Fruit fly (Drosophila melanogaster) whole organism, embryonic: ENCODE measurements around the gene CG5246.
A peak's percentile ranks its signal among the peaks of the same experiment; 100 is the strongest.

ENCODE experiments used
- Aef1 ChIP-seq: fragments of 200-800 bp; sonication (Bioruptor generic); IDR thresholded peaks from 3 replicates; pipeline ENCODE4 v1.3.6; 2022; ENCODE audit warnings: missing biosample characterization, missing genetic modification characterization
- Blimp-1 ChIP-seq: fragments of 200-800 bp; sonication (Bioruptor generic); optimal IDR thresholded peaks from 3 replicates; lab custom pipeline; 2018; ENCODE audit warnings: missing biosample characterization, missing genetic modification characterization, mild to moderate bottlenecking, moderate library complexity, missing genetic modification reagents
- BtbVII ChIP-seq: fragments of 200-800 bp; sonication (Bioruptor generic); optimal IDR thresholded peaks from 3 replicates; lab custom pipeline; 2017; ENCODE audit warnings: missing biosample characterization, mild to moderate bottlenecking, missing genetic modification characterization
- CG10321 ChIP-seq: fragments of 200-800 bp; sonication (Bioruptor generic); IDR thresholded peaks from 2 replicates; pipeline ENCODE4 v1.3.6; 2022; ENCODE audit warnings: missing biosample characterization, missing genetic modification characterization
- CG12219 ChIP-seq: fragments of 200-800 bp; sonication (Bioruptor generic); optimal IDR thresholded peaks from 3 replicates; lab custom pipeline; 2018; ENCODE audit warnings: missing biosample characterization, mild to moderate bottlenecking, missing genetic modification characterization
- CG12744 ChIP-seq: fragments of 200-800 bp; sonication (Bioruptor generic); optimal IDR thresholded peaks from 2 replicates; lab custom pipeline; 2016; ENCODE audit warnings: missing biosample characterization, missing genetic modification characterization
- CG15514 ChIP-seq: fragments of 200-800 bp; sonication (Bioruptor generic); optimal IDR thresholded peaks from 3 replicates; lab custom pipeline; 2017; ENCODE audit warnings: missing biosample characterization, missing genetic modification characterization, mild to moderate bottlenecking, moderate library complexity, missing genetic modification reagents
- CG16779 ChIP-seq: fragments of 200-800 bp; sonication (Bioruptor generic); IDR thresholded peaks from 2 replicates; pipeline ENCODE4 v1.3.6; 2022; ENCODE audit warnings: missing biosample characterization, missing genetic modification characterization
- CG17359 ChIP-seq: fragments of 200-800 bp; sonication (Bioruptor generic); optimal IDR thresholded peaks from 3 replicates; lab custom pipeline; 2018; ENCODE audit warnings: missing biosample characterization, mild to moderate bottlenecking, missing genetic modification characterization, moderate library complexity
- CG17361 ChIP-seq: fragments of 200-800 bp; sonication (Bioruptor generic); IDR thresholded peaks from 3 replicates; pipeline ENCODE4 v1.3.6; 2022; ENCODE audit warnings: missing biosample characterization, missing genetic modification characterization
- CG2129 ChIP-seq: fragments of 200-800 bp; sonication (Bioruptor generic); IDR thresholded peaks from 2 replicates; pipeline ENCODE4 v1.3.6; 2022; ENCODE audit warnings: missing biosample characterization, missing genetic modification characterization; ENCODE audit not compliant: partially characterized antibody
- CG31388 ChIP-seq: fragments of 200-800 bp; sonication (Bioruptor generic); optimal IDR thresholded peaks from 2 replicates; lab custom pipeline; 2016; ENCODE audit warnings: missing biosample characterization, missing genetic modification characterization
- CG4328 ChIP-seq: fragments of 200-800 bp; sonication (Bioruptor generic); optimal IDR thresholded peaks from 3 replicates; lab custom pipeline; 2017; ENCODE audit warnings: missing biosample characterization, missing genetic modification reagents, missing genetic modification characterization
- CG4424 ChIP-seq: fragments of 200-800 bp; sonication (Bioruptor generic); optimal IDR thresholded peaks from 3 replicates; lab custom pipeline; 2016; ENCODE audit warnings: missing biosample characterization, missing genetic modification characterization
- CG6683 ChIP-seq: fragments of 200-800 bp; sonication (Bioruptor generic); optimal IDR thresholded peaks from 2 replicates; lab custom pipeline; 2017; ENCODE audit warnings: missing biosample characterization, mild to moderate bottlenecking, missing genetic modification characterization, missing genetic modification reagents
- CG7963 ChIP-seq: fragments of 200-800 bp; sonication (Bioruptor generic); IDR thresholded peaks from 3 replicates; pipeline ENCODE4 v1.3.6; 2022; ENCODE audit warnings: missing biosample characterization, missing genetic modification characterization; ENCODE audit not compliant: partially characterized antibody
- CG8388 ChIP-seq: fragments of 200-800 bp; sonication (Bioruptor generic); optimal IDR thresholded peaks from 2 replicates; lab custom pipeline; 2019; ENCODE audit warnings: missing biosample characterization, mild to moderate bottlenecking, missing genetic modification characterization, moderate library complexity
- CG9437 ChIP-seq: fragments of 200-800 bp; sonication (Bioruptor generic); optimal IDR thresholded peaks from 2 replicates; lab custom pipeline; 2018; ENCODE audit warnings: missing biosample characterization, mild to moderate bottlenecking, missing genetic modification characterization
- CG9797 ChIP-seq: fragments of 200-800 bp; sonication (Bioruptor generic); optimal IDR thresholded peaks from 3 replicates; lab custom pipeline; 2018; ENCODE audit warnings: missing biosample characterization, mild to moderate bottlenecking, missing genetic modification characterization
- CG9817 ChIP-seq: fragments of 200-800 bp; sonication (Bioruptor generic); optimal IDR thresholded peaks from 2 replicates; lab custom pipeline; 2018; ENCODE audit warnings: missing biosample characterization, mild to moderate bottlenecking, missing genetic modification characterization, moderate library complexity
- Dad ChIP-seq: fragments of 200-800 bp; sonication (Bioruptor generic); optimal IDR thresholded peaks from 3 replicates; lab custom pipeline; 2016; ENCODE audit warnings: missing biosample characterization, missing genetic modification characterization
- Drgx ChIP-seq: fragments of 200-800 bp; sonication (Bioruptor generic); IDR thresholded peaks from 2 replicates; pipeline ENCODE4 v1.3.6; 2022; ENCODE audit warnings: missing biosample characterization, missing genetic modification characterization
- MTF-1 ChIP-seq: fragments of 200-800 bp; sonication (Bioruptor generic); optimal IDR thresholded peaks from 2 replicates; lab custom pipeline; 2018; ENCODE audit warnings: missing biosample characterization, mild to moderate bottlenecking, missing genetic modification characterization, borderline replicate concordance
- Neu2 ChIP-seq: fragments of 200-800 bp; sonication (Bioruptor generic); optimal IDR thresholded peaks from 3 replicates; lab custom pipeline; 2016; ENCODE audit warnings: missing biosample characterization, missing genetic modification characterization, borderline replicate concordance
- PHDP ChIP-seq: fragments of 200-800 bp; sonication (Bioruptor generic); optimal IDR thresholded peaks from 3 replicates; lab custom pipeline; 2018; ENCODE audit warnings: missing biosample characterization, mild to moderate bottlenecking, missing genetic modification characterization, moderate library complexity
- Spps ChIP-seq: fragments of 200-800 bp; sonication (Bioruptor generic); optimal IDR thresholded peaks from 2 replicates; lab custom pipeline; 2018; ENCODE audit warnings: missing biosample characterization, mild to moderate bottlenecking, missing genetic modification characterization
- Stat92E ChIP-seq, 3 experiments: fragments of >200 bp in 2 of 3; fragments of 200-800 bp in 1 of 3; sonication (Bioruptor generic) in 1 of 3; optimal IDR thresholded peaks; 2 replicates each; lab custom pipeline; 2017 to 2019; ENCODE audit warnings: missing biosample characterization in 3 of 3, missing genetic modification characterization in 3 of 3, mild to moderate bottlenecking in 1 of 3, moderate library complexity in 1 of 3
- Vsx1 ChIP-seq: fragments of 200-800 bp; sonication (Bioruptor generic); optimal IDR thresholded peaks from 2 replicates; lab custom pipeline; 2017; ENCODE audit warnings: missing biosample characterization, mild to moderate bottlenecking, missing genetic modification characterization, missing genetic modification reagents
- Xbp1 ChIP-seq: fragments of 200-800 bp; sonication (Bioruptor generic); optimal IDR thresholded peaks from 3 replicates; lab custom pipeline; 2016; ENCODE audit warnings: missing biosample characterization, mild to moderate bottlenecking, missing genetic modification characterization
- caup ChIP-seq: fragments of 200-800 bp; sonication (Bioruptor generic); optimal IDR thresholded peaks from 3 replicates; lab custom pipeline; 2017; ENCODE audit warnings: missing biosample characterization, mild to moderate bottlenecking, missing genetic modification characterization, moderate library complexity; ENCODE audit not compliant: severe bottlenecking
- crc ChIP-seq: fragments of 200-800 bp; sonication (Bioruptor generic); optimal IDR thresholded peaks from 2 replicates; lab custom pipeline; 2016; ENCODE audit warnings: missing biosample characterization, missing genetic modification characterization
- dm ChIP-seq: fragments of 200-800 bp; sonication (Bioruptor generic); optimal IDR thresholded peaks from 3 replicates; lab custom pipeline; 2016; ENCODE audit warnings: missing biosample characterization, missing genetic modification characterization
- dmrt99B ChIP-seq: fragments of 200-800 bp; sonication (Bioruptor generic); optimal IDR thresholded peaks from 2 replicates; lab custom pipeline; 2018; ENCODE audit warnings: missing biosample characterization, mild to moderate bottlenecking, missing genetic modification characterization, moderate library complexity
- emc ChIP-seq: fragments of 200-800 bp; sonication (Bioruptor generic); optimal IDR thresholded peaks from 2 replicates; lab custom pipeline; 2016; ENCODE audit warnings: missing biosample characterization, missing genetic modification characterization
- gsb-n ChIP-seq: fragments of 200-800 bp; sonication (Bioruptor generic); optimal IDR thresholded peaks from 3 replicates; lab custom pipeline; 2018; ENCODE audit warnings: missing biosample characterization, mild to moderate bottlenecking, missing genetic modification characterization
- kah ChIP-seq: fragments of 200-800 bp; sonication (Bioruptor generic); optimal IDR thresholded peaks from 2 replicates; lab custom pipeline; 2018; ENCODE audit warnings: missing biosample characterization, mild to moderate bottlenecking, missing genetic modification characterization
- ken ChIP-seq: fragments of 200-800 bp; sonication (Bioruptor generic); IDR thresholded peaks from 3 replicates; pipeline ENCODE4 v1.3.6; 2022; ENCODE audit warnings: missing biosample characterization, missing genetic modification characterization
- knrl ChIP-seq: fragments of 200-800 bp; sonication (Bioruptor generic); IDR thresholded peaks from 3 replicates; pipeline ENCODE4 v1.3.6; 2022; ENCODE audit warnings: missing biosample characterization, missing genetic modification characterization; ENCODE audit not compliant: partially characterized antibody
- oc ChIP-seq: fragments of 200-800 bp; sonication (Bioruptor generic); optimal IDR thresholded peaks from 2 replicates; lab custom pipeline; 2018; ENCODE audit warnings: missing biosample characterization, mild to moderate bottlenecking, missing genetic modification characterization, moderate library complexity
- onecut ChIP-seq: fragments of 200-800 bp; sonication (Bioruptor generic); IDR thresholded peaks from 2 replicates; pipeline ENCODE4 v1.3.6; 2022; ENCODE audit warnings: missing biosample characterization, missing genetic modification characterization
- peb ChIP-seq: fragments of 200-800 bp; sonication (Bioruptor generic); IDR thresholded peaks from 2 replicates; pipeline ENCODE4 v1.3.6; 2022; ENCODE audit warnings: missing biosample characterization, missing genetic modification characterization
- pnt ChIP-seq: fragments of 200-800 bp; sonication (Bioruptor generic); optimal IDR thresholded peaks from 3 replicates; lab custom pipeline; 2016; ENCODE audit warnings: missing biosample characterization, missing genetic modification characterization
- sisA ChIP-seq: fragments of 200-800 bp; sonication (Bioruptor generic); IDR thresholded peaks from 2 replicates; pipeline ENCODE4 v1.3.6; 2022; ENCODE audit warnings: missing biosample characterization, missing genetic modification characterization
- sna ChIP-seq: fragments of 200-800 bp; sonication (Bioruptor generic); IDR thresholded peaks from 2 replicates; pipeline ENCODE4 v1.3.6; 2022; ENCODE audit warnings: missing biosample characterization, missing genetic modification characterization; ENCODE audit not compliant: partially characterized antibody
- sr ChIP-seq: fragments of 200-800 bp; sonication (Bioruptor generic); IDR thresholded peaks from 3 replicates; pipeline ENCODE4 v1.3.6; 2022; ENCODE audit warnings: missing biosample characterization, missing genetic modification characterization
- vfl ChIP-seq: fragments of 200-800 bp; sonication (Bioruptor generic); optimal IDR thresholded peaks from 2 replicates; lab custom pipeline; 2016; ENCODE audit warnings: missing biosample characterization, missing genetic modification characterization
- vvl ChIP-seq: fragments of 200-800 bp; sonication (Bioruptor generic); IDR thresholded peaks from 2 replicates; pipeline ENCODE4 v1.3.6; 2022; ENCODE audit warnings: missing biosample characterization, missing genetic modification characterization
- zen2 ChIP-seq: fragments of 200-800 bp; sonication (Bioruptor generic); IDR thresholded peaks from 3 replicates; pipeline ENCODE4 v1.3.6; 2022; ENCODE audit warnings: missing biosample characterization, missing genetic modification characterization; ENCODE audit not compliant: partially characterized antibody

CG5246 gene

DNA sequence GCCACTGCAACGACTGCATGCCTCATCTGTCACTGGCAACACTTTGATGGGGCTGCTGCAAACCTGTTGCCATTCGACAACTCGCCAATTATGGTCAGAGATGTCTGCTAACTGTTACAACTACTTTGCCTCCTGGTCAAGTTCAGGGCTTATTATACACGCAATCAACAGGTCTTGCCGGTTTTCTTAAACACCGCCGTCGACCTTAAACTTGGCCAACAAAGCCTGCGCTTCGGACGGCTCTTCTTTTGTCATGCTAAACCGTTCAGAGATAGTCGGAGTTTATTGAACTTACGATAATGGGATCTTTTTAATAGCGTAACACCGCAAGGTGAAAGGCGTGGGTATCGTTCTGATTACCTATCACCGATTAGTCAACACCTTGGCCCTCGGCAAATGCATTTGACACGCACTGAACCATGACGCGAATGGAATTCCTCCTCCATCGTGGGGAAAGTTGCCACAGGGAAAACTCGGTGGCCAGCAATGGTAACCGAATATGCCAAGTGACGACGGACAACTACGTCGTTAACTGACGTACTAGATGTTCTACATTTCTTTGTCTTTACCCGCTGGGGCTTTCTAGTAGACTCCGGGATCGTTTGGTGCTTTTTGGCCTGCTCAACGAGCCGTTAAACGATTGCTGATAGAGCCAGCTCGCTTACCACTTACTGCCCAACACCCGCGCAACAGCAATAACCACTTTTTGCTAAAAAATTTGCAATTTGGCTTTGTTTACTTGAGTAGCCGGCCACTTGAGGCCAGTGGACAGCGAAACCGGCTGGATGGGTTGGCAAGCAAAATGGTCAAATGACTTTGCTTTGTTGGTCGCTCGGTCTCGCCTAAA lies 24.8 kb upstream of the CG5246 start:
- TF ChIP-seq CG4424 (no peak), gsb-n (tag; lab: Kevin White, UChicago) (peak; percentile 6), CG2129 (GFP tag; lab: Robert Waterston, UW) (no peak), oc (peak; percentile 4), CG9437 (GFP tag; lab: Kevin White, UChicago) (no peak), CG17361 (no peak), emc (GFP tag; lab: Kevin White, UChicago) (no peak), CG12744 (no peak), CG31388 (GFP tag; lab: Kevin White, UChicago) (no peak), zen2 (no peak), Neu2 (GFP tag; lab: Kevin White, UChicago) (peak; percentile 56), vvl (GFP tag; lab: Robert Waterston, UW) (peak; percentile 15; the same call in 1 of the 2 replicates), CG10321 (no peak), Blimp-1 (GFP tag; lab: Kevin White, UChicago) (peak; percentile 2), knrl (GFP tag; lab: Robert Waterston, UW) (no peak), CG6683 (GFP tag; lab: Kevin White, UChicago) (no peak), kah (GFP tag; lab: Kevin White, UChicago) (no peak), Aef1 (no peak)

dm6 chr3R:17115668-17116067 lies 20.2 kb upstream of the CG5246 start:
- peak; percentile 71 for TF ChIP-seq BtbVII (GFP tag; lab: Kevin White, UChicago)
- no peak for TF ChIP-seq dm
- no peak for TF ChIP-seq sna (GFP tag; lab: Robert Waterston, UW)
- no peak for TF ChIP-seq vfl (GFP tag; lab: Kevin White, UChicago)
- no peak for TF ChIP-seq Drgx (GFP tag; lab: Robert Waterston, UW)
- no peak for TF ChIP-seq crc (GFP tag; lab: Kevin White, UChicago)
- no peak for TF ChIP-seq dmrt99B (tag; lab: Kevin White, UChicago)
- peak; percentile 51 for TF ChIP-seq caup (GFP tag; lab: Kevin White, UChicago)
- TF ChIP-seq CG12219 (GFP tag; lab: Kevin White, UChicago) = peak; percentile 37
- TF ChIP-seq Vsx1 (GFP tag; lab: Kevin White, UChicago) = no peak
- TF ChIP-seq peb (GFP tag; lab: Robert Waterston, UW) = no peak
- TF ChIP-seq onecut = peak; percentile 15; the same call in 1 of the 2 replicates
- TF ChIP-seq CG16779 (GFP tag; lab: Robert Waterston, UW) = no peak
- no peak for TF ChIP-seq Dad (GFP tag; lab: Kevin White, UChicago)
- no peak for TF ChIP-seq zen2
- TF ChIP-seq sr (GFP tag; lab: Robert Waterston, UW) = no peak
- TF ChIP-seq CG9817 (tag; lab: Kevin White, UChicago) = no peak
- no peak for TF ChIP-seq pnt
- TF ChIP-seq Stat92E (GFP tag; optimal IDR thresholded peaks at IDR 0.05; lab: Kevin White, UChicago) = no peak
- no peak for TF ChIP-seq sisA (GFP tag; lab: Robert Waterston, UW)
- no peak for TF ChIP-seq ken (GFP tag; lab: Robert Waterston, UW)
- TF ChIP-seq Spps (tag; lab: Kevin White, UChicago) = no peak
- TF ChIP-seq CG8388 = no peak
- peak; percentile 31 for TF ChIP-seq CG4328 (GFP tag; lab: Kevin White, UChicago)
- TF ChIP-seq CG17359 = no peak
- TF ChIP-seq Xbp1 = no peak
- peak; percentile 17 for TF ChIP-seq CG15514 (GFP tag; lab: Kevin White, UChicago)
- peak; percentile 17 for TF ChIP-seq MTF-1 (GFP tag; lab: Kevin White, UChicago)
- no peak for TF ChIP-seq CG9797 (GFP tag; lab: Kevin White, UChicago)
- peak; percentile 67 for TF ChIP-seq PHDP
- no peak for TF ChIP-seq CG7963 (GFP tag; lab: Robert Waterston, UW)
